Worm (Caenorhabditis elegans): ENCODE results near the gene Y43F8B.18.

Gene Y43F8B.18

ce11 chrV:19522551-19523137, 36.9 kb downstream of the Y43F8B.18 start (continued):
- TF ChIP-seq F57A8.1 (GFP tag; optimal IDR thresholded peaks at IDR 0.05) (peak; percentile 48), madf-6 (GFP tag; IDR thresholded peaks at IDR 0.05) (peak; percentile 38; the same call in 1 of the 2 replicates), F23B12.7 (tag; optimal IDR thresholded peaks at IDR 0.05; ENCODE audit: insufficient read depth) (no peak), attf-5 (GFP tag; optimal IDR thresholded peaks at IDR 0.05) (peak; percentile 63), ekl-4 (GFP tag; IDR thresholded peaks at IDR 0.05) (peak; percentile 88), F10E7.11 (tag; optimal IDR thresholded peaks at IDR 0.05) (peak; percentile 50), sea-2 (GFP tag; IDR thresholded peaks at IDR 0.05) (0 out of 2 replicates have a peak, but pooled peaks have one; percentile 42), F49E8.2 (tag; optimal IDR thresholded peaks at IDR 0.05; ENCODE audit: insufficient read depth) (no peak), madf-3 (GFP tag; IDR thresholded peaks at IDR 0.05) (0 out of 2 replicates have a peak, but pooled peaks have one; percentile 2), zfh-2 (GFP tag; conservative IDR thresholded peaks at IDR 0.05) (peak; percentile 95), C06A6.2 (GFP tag; conservative IDR thresholded peaks at IDR 0.05) (peak; percentile 90), ztf-3 (GFP tag; optimal IDR thresholded peaks at IDR 0.05) (peak; percentile 84), hlh-26 (GFP tag; conservative IDR thresholded peaks at IDR 0.05) (0 out of 2 replicates have a peak, but pooled peaks have one; percentile 66), lir-1 (GFP tag; conservative IDR thresholded peaks at IDR 0.05) (peak; percentile 44; the same call in 1 of the 2 replicates), snpc-1.1 (tag; optimal IDR thresholded peaks at IDR 0.05; ENCODE audit: insufficient read depth) (no peak), repo-1 (tag; optimal IDR thresholded peaks at IDR 0.05) (peak; percentile 66), F39B2.1 (GFP tag; IDR thresholded peaks at IDR 0.05) (no peak), ceh-58 (GFP tag; IDR thresholded peaks at IDR 0.05) (0 out of 2 replicates have a peak, but pooled peaks have one; percentile 68), ceh-27 (GFP tag; optimal IDR thresholded peaks at IDR 0.05) (peak; percentile 69), F57C9.4 (tag; optimal IDR thresholded peaks at IDR 0.05) (no peak), egl-44 (GFP tag; IDR thresholded peaks at IDR 0.05) (peak; percentile 56; the same call in 1 of the 2 replicates), F37B4.10 (GFP tag; IDR thresholded peaks at IDR 0.05) (no peak), hmg-1.2 (GFP tag; IDR thresholded peaks at IDR 0.05) (peak; percentile 98), bed-2 (GFP tag; IDR thresholded peaks at IDR 0.05) (no peak), lin-35 (GFP tag; optimal IDR thresholded peaks at IDR 0.05) (peak in 1 of 3 experiments; percentile 39), attf-3 (GFP tag; conservative IDR thresholded peaks at IDR 0.05) (no peak), aptf-3 (GFP tag; IDR thresholded peaks at IDR 0.05) (no peak), tbx-9 (tag; optimal IDR thresholded peaks at IDR 0.05; ENCODE audit: borderline replicate concordance) (no peak), nfyb-1 (GFP tag; IDR thresholded peaks at IDR 0.05) (peak; percentile 94), ztf-22 (GFP tag; optimal IDR thresholded peaks at IDR 0.05) (peak; percentile 91), rpc-1 (optimal IDR thresholded peaks at IDR 0.05) (peak; percentile 29), rpc-1 (tag; optimal IDR thresholded peaks at IDR 0.05) (no peak), ama-1 (optimal IDR thresholded peaks at IDR 0.05) (peak; percentile 89), ama-1 (GFP tag; optimal IDR thresholded peaks at IDR 0.05) (no peak), F52B5.7 (tag; optimal IDR thresholded peaks at IDR 0.05) (peak; percentile 67), lsl-1 (GFP tag; optimal IDR thresholded peaks at IDR 0.05) (no peak), dpff-1 (tag; optimal IDR thresholded peaks at IDR 0.05) (no peak), bed-1 (GFP tag; IDR thresholded peaks at IDR 0.05) (no peak), unc-130 (GFP tag; optimal IDR thresholded peaks at IDR 0.05) (no peak), rec-8 (tag; optimal IDR thresholded peaks at IDR 0.05) (no peak), ets-4 (GFP tag; optimal IDR thresholded peaks at IDR 0.05) (peak; percentile 45), ZK185.1 (tag; optimal IDR thresholded peaks at IDR 0.05; ENCODE audit: poor library complexity, severe bottlenecking) (peak; percentile 38), C17E4.6 (GFP tag; IDR thresholded peaks at IDR 0.05) (no peak), him-1 (tag; optimal IDR thresholded peaks at IDR 0.05) (no peak), sdz-38 (tag; optimal IDR thresholded peaks at IDR 0.05) (no peak), athp-1 (tag; optimal IDR thresholded peaks at IDR 0.05) (peak; percentile 28), die-1 (tag; optimal IDR thresholded peaks at IDR 0.05) (peak; percentile 44), egl-18 (GFP tag; IDR thresholded peaks at IDR 0.05) (0 out of 2 replicates have a peak, but pooled peaks have one; percentile 18)

All from whole organism, young adult.